Fruit fly (Drosophila melanogaster) whole organism, adult: ENCODE measurements around the gene CG7251.

Experiments used
- CG11617 ChIP-seq: fragments of 200-800 bp; sonication (Bioruptor generic); optimal IDR thresholded peaks from 2 replicates; lab custom pipeline; 2017; ENCODE audit warnings: mild to moderate bottlenecking, missing biosample characterization, missing genetic modification reagents, missing genetic modification characterization
- CG12768 ChIP-seq: fragments of 200-800 bp; sonication (Bioruptor generic); optimal IDR thresholded peaks from 2 replicates; lab custom pipeline; 2017; ENCODE audit warnings: missing biosample characterization, missing genetic modification characterization, mild to moderate bottlenecking, moderate library complexity, missing genetic modification reagents
- CG14711 ChIP-seq: fragments of 200-800 bp; sonication (Bioruptor generic); optimal IDR thresholded peaks from 2 replicates; lab custom pipeline; 2018; ENCODE audit warnings: missing biosample characterization, mild to moderate bottlenecking, missing genetic modification characterization, moderate library complexity
- CG1620 ChIP-seq: fragments of 200-800 bp; sonication (Bioruptor generic); optimal IDR thresholded peaks from 2 replicates; lab custom pipeline; 2016; ENCODE audit warnings: missing biosample characterization, missing genetic modification characterization
- CG33017 ChIP-seq: fragments of 200-800 bp; sonication (Bioruptor generic); optimal IDR thresholded peaks from 2 replicates; lab custom pipeline; 2018; ENCODE audit warnings: missing biosample characterization, mild to moderate bottlenecking, missing genetic modification characterization, moderate library complexity
- CG5204 ChIP-seq: fragments of 200-800 bp; sonication (Bioruptor generic); optimal IDR thresholded peaks from 2 replicates; lab custom pipeline; 2016; ENCODE audit warnings: missing biosample characterization, missing genetic modification characterization
- CG7045 ChIP-seq: fragments of 200-800 bp; sonication (Bioruptor generic); optimal IDR thresholded peaks from 2 replicates; lab custom pipeline; 2017; ENCODE audit warnings: missing biosample characterization, mild to moderate bottlenecking, missing genetic modification characterization
- CG7101 ChIP-seq: fragments of 200-800 bp; sonication (Bioruptor generic); optimal IDR thresholded peaks from 2 replicates; lab custom pipeline; 2018; ENCODE audit warnings: missing biosample characterization, mild to moderate bottlenecking, missing genetic modification characterization, moderate library complexity
- Clk ChIP-seq: fragments of 200-800 bp; sonication (Bioruptor generic); optimal IDR thresholded peaks from 2 replicates; lab custom pipeline; 2017; ENCODE audit warnings: missing biosample characterization, missing genetic modification characterization
- Crg-1 ChIP-seq: fragments of 200-800 bp; sonication (Bioruptor generic); optimal IDR thresholded peaks from 2 replicates; lab custom pipeline; 2016; ENCODE audit warnings: missing biosample characterization, missing genetic modification characterization
- Hr96 ChIP-seq: fragments of 200-800 bp; sonication (Bioruptor generic); optimal IDR thresholded peaks from 2 replicates; lab custom pipeline; 2016; ENCODE audit warnings: missing biosample characterization, missing genetic modification characterization
- Mnt ChIP-seq: fragments of 200-800 bp; sonication (Bioruptor generic); optimal IDR thresholded peaks from 2 replicates; lab custom pipeline; 2016; ENCODE audit warnings: missing biosample characterization, mild to moderate bottlenecking, missing genetic modification characterization
- bab1 ChIP-seq: fragments of 200-800 bp; sonication (Bioruptor generic); optimal IDR thresholded peaks from 3 replicates; lab custom pipeline; 2019; ENCODE audit warnings: missing biosample characterization, mild to moderate bottlenecking, missing genetic modification characterization, moderate library complexity
- cic ChIP-seq: fragments of 200-800 bp; sonication (Bioruptor generic); optimal IDR thresholded peaks from 2 replicates; lab custom pipeline; 2017; ENCODE audit warnings: missing biosample characterization, mild to moderate bottlenecking, missing genetic modification characterization, moderate library complexity
- cnc ChIP-seq, 2 experiments: fragments of >200 bp; optimal IDR thresholded peaks; 2 replicates each; lab custom pipeline; 2017
- kay ChIP-seq: fragments of 200-800 bp; sonication (Bioruptor generic); peaks from one replicate; lab custom pipeline; 2016; ENCODE audit warnings: missing biosample characterization, missing genetic modification characterization, borderline replicate concordance
- ovo ChIP-seq: fragments of 200-800 bp; sonication (Bioruptor generic); optimal IDR thresholded peaks from 2 replicates; lab custom pipeline; 2016; ENCODE audit warnings: missing biosample characterization, missing genetic modification characterization
- pad ChIP-seq: fragments of 200-800 bp; sonication (Bioruptor generic); optimal IDR thresholded peaks from 3 replicates; lab custom pipeline; 2017; ENCODE audit warnings: missing biosample characterization, missing genetic modification characterization, mild to moderate bottlenecking, moderate library complexity, missing genetic modification reagents
- tj ChIP-seq: fragments of 200-800 bp; sonication (Bioruptor generic); optimal IDR thresholded peaks from 3 replicates; lab custom pipeline; 2017; ENCODE audit warnings: missing biosample characterization, mild to moderate bottlenecking, missing genetic modification characterization, moderate library complexity
- toe ChIP-seq: fragments of 200-800 bp; sonication (Bioruptor generic); optimal IDR thresholded peaks from 2 replicates; lab custom pipeline; 2016; ENCODE audit warnings: missing biosample characterization, missing genetic modification characterization

CG7251 gene

dm6 chr2L:5542944-5543515 is 45.2 kb downstream of the CG7251 start:
- TF ChIP-seq CG5204 (no peak), kay (GFP tag; lab: Kevin White, UChicago) (no peak), CG33017 (tag; lab: Kevin White, UChicago) (no peak), Mnt (no peak), CG7045 (peak; percentile 5), cic (GFP tag; lab: Kevin White, UChicago) (no peak), bab1 (GFP tag; lab: Kevin White, UChicago) (no peak), CG7101 (tag; lab: Kevin White, UChicago) (no peak), cnc (optimal IDR thresholded peaks at IDR 0.05; lab: Kevin White, UChicago) (no peak), CG14711 (tag; lab: Kevin White, UChicago) (no peak), Clk (GFP tag; lab: Kevin White, UChicago) (no peak), toe (GFP tag; lab: Kevin White, UChicago) (no peak), CG1620 (GFP tag; lab: Kevin White, UChicago) (no peak), ovo (GFP tag; lab: Kevin White, UChicago) (no peak), Crg-1 (GFP tag; lab: Kevin White, UChicago) (no peak), pad (GFP tag; lab: Kevin White, UChicago) (peak; percentile 97), CG12768 (GFP tag; lab: Kevin White, UChicago) (no peak), tj (no peak)

DNA sequence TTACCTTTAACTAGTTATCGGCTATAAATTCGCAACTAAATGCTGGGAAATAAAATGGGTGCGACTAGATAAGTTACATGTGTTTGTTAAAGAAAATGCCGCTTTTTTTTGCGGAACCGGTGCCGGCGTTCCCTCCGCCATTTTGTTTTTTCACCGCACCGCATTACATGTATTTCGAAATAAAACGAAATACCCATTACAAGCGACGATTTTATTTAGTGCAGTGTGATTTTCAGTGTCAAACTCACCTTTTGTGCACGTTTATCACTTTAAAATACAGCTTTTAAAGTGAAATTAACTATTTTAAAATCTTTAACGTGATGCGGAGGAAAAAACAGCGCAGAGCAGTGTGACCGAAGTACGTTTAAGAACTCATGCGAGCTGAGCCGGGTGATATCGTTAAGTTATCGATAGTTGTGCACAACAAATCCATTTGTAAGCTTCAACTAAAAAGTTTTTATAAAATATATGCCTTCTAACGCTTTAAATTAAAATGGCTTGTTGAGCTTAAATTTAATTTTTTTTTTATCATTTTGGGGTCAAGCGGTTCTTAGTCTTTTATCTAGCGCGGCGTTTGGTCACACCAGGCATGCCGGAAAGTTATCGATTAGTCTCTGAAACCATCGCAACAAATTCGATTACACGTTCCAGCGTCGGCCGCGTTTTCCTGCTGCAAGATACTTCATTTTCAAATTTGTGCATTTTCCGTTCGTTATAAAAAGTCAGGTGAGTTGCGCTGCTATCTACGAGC is 46.1 kb downstream of the CG7251 start, which contains the start of the genes Hel25E and Lam:
TSS of gene Hel25E (minus strand) at position 380 of the 751 bp plus-strand sequence.
TSS of gene Lam (plus strand) at position 546 of the 751 bp plus-strand sequence.
- no peak for TF ChIP-seq CG33017 (tag; lab: Kevin White, UChicago)
- no peak for TF ChIP-seq toe (GFP tag; lab: Kevin White, UChicago)
- TF ChIP-seq pad (GFP tag; lab: Kevin White, UChicago) = no peak
- TF ChIP-seq CG5204 = no peak
- TF ChIP-seq Mnt = peak; percentile 56
- TF ChIP-seq CG11617 (GFP tag; lab: Kevin White, UChicago) = peak; percentile 40
- no peak for TF ChIP-seq Crg-1 (GFP tag; lab: Kevin White, UChicago)
- TF ChIP-seq kay (GFP tag; lab: Kevin White, UChicago) = no peak
- no peak for TF ChIP-seq CG14711 (tag; lab: Kevin White, UChicago)
- no peak for TF ChIP-seq Clk (GFP tag; lab: Kevin White, UChicago)
- peak; percentile 5 for TF ChIP-seq CG7101 (tag; lab: Kevin White, UChicago)
- no peak for TF ChIP-seq ovo (GFP tag; lab: Kevin White, UChicago)

DNA sequence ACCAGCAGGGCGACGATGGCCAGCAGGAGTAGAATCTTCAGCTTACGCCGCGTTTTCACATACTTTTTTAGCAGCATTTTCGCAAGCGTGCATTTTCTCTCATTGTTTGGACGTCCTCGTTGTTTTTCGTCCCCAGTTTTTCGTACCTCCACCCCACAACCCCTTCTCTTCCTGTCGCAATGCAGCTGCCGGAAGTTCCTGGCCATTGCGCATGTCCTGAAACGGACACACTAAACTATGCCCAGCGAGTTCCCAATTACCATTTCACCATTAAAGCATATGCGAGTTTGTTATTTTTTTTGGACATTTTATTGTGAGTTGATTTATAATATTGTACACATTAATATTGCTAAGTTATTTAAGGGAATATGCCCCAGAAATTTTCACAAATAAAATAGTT is 49.2 kb downstream of the CG7251 start, which contains the start of gene CG14015:
TSS of gene CG14015 (minus strand) at position 163 of the 400 bp plus-strand sequence.
- TF ChIP-seq Hr96 (GFP tag; lab: Kevin White, UChicago) (no peak), cnc (optimal IDR thresholded peaks at IDR 0.05; lab: Kevin White, UChicago) (no peak), CG12768 (GFP tag; lab: Kevin White, UChicago) (no peak), CG5204 (no peak), CG7101 (tag; lab: Kevin White, UChicago) (no peak), tj (no peak), toe (GFP tag; lab: Kevin White, UChicago) (no peak), Mnt (no peak), CG7045 (no peak), bab1 (GFP tag; lab: Kevin White, UChicago) (no peak), CG1620 (GFP tag; lab: Kevin White, UChicago) (no peak)
